Worm (Caenorhabditis elegans) whole organism, L4 larva: ENCODE measurements around the gene nhr-272.

ENCODE experiments used
- daf-8 ChIP-seq: fragments of 200-800 bp; sonication (Bioruptor generic); IDR thresholded peaks from 2 replicates; pipeline ENCODE4 v1.3.6; 2022; ENCODE audit warnings: missing genetic modification characterization, missing compliant biosample characterization
- egl-27 ChIP-seq: sonication (generic microtip); optimal IDR thresholded peaks from 3 replicates; lab custom pipeline; 2017; ENCODE audit warnings: missing biosample characterization, missing genetic modification reagents, missing genetic modification characterization
- hif-1 ChIP-seq, 2 experiments: sonication (generic microtip); optimal IDR thresholded peaks; 2 replicates each; lab custom pipeline; 2016 to 2017; ENCODE audit warnings: missing compliant biosample characterization in 2 of 2, missing genetic modification characterization in 2 of 2, missing genetic modification reagents in 2 of 2, missing genotype in 2 of 2, mild to moderate bottlenecking in 1 of 2
- lin-13 ChIP-seq: fragments of 150-350 bp; optimal IDR thresholded peaks from 2 replicates; lab custom pipeline; 2014; ENCODE audit warnings: missing biosample characterization, missing genetic modification reagents, missing genetic modification characterization
- lsy-2 ChIP-seq, 2 experiments: fragments of 150-350 bp in 1 of 2; sonication (generic microtip) in 1 of 2; optimal IDR thresholded peaks; 2 replicates each; lab custom pipeline; 2014 to 2017; ENCODE audit warnings: missing biosample characterization in 2 of 2, missing genetic modification characterization in 2 of 2
- pqm-1 ChIP-seq: sonication (generic microtip); optimal IDR thresholded peaks from 2 replicates; lab custom pipeline; 2017; ENCODE audit warnings: missing biosample characterization, missing genetic modification characterization
- skn-1 ChIP-seq: fragments of 150-350 bp; optimal IDR thresholded peaks from 2 replicates; lab custom pipeline; 2014; ENCODE audit warnings: missing biosample characterization, missing genetic modification characterization
- zip-11 ChIP-seq: fragments of 200-800 bp; sonication (Bioruptor generic); IDR thresholded peaks from 2 replicates; pipeline ENCODE4 v1.3.6; 2022; ENCODE audit warnings: missing genetic modification characterization, missing compliant biosample characterization

- no peak for TF ChIP-seq hif-1 (tag; optimal IDR thresholded peaks at IDR 0.05; lab: Kevin White, UChicago)
- TF ChIP-seq lin-13 = no peak
- TF ChIP-seq egl-27 (tag; lab: Kevin White, UChicago) = no peak
- TF ChIP-seq pqm-1 (tag; lab: Kevin White, UChicago) = no peak
- TF ChIP-seq skn-1 (tag; lab: Kevin White, UChicago) = no peak
- TF ChIP-seq daf-8 = no peak
- TF ChIP-seq zip-11 = no peak
- TF ChIP-seq lsy-2 (tag; optimal IDR thresholded peaks at IDR 0.05; lab: Kevin White, UChicago) = no peak
Observed at ce11 chrX:12754043-12754442, 49.4 kb upstream of the nhr-272 start.
